Worm (Caenorhabditis elegans) whole organism, L4 larva: Measurements from ENCODE around the gene C27D8.4.

ENCODE experiments used
- F26F4.8 ChIP-seq: fragments of 200-800 bp; sonication (Bioruptor generic); conservative IDR thresholded peaks from 2 replicates; pipeline ENCODE4 v1.3.6; 2022; ENCODE audit warnings: missing genetic modification characterization, missing compliant biosample characterization
- F44E2.7 ChIP-seq: fragments of 200-800 bp; sonication (Bioruptor generic); IDR thresholded peaks from 2 replicates; pipeline ENCODE4 v2.1.2; 2022; ENCODE audit warnings: missing genetic modification characterization, missing compliant biosample characterization
- Y48G9A.11 ChIP-seq: fragments of 200-800 bp; sonication (Bioruptor generic); IDR thresholded peaks from 2 replicates; pipeline ENCODE4 v1.3.6; 2022; ENCODE audit warnings: missing genetic modification reagents, missing genetic modification characterization, missing compliant biosample characterization
- Y5F2A.4 ChIP-seq: fragments of 200-800 bp; sonication (Bioruptor generic); optimal IDR thresholded peaks from 2 replicates; lab custom pipeline; 2018; ENCODE audit warnings: mild to moderate bottlenecking, missing genetic modification characterization, missing compliant biosample characterization
- aha-1 ChIP-seq: fragments of 150-350 bp; peaks from one replicate; lab custom pipeline; 2014; ENCODE audit warnings: missing biosample characterization, missing genetic modification characterization
- aly-2 ChIP-seq: sonication (generic microtip); optimal IDR thresholded peaks from 2 replicates; lab custom pipeline; 2018; ENCODE audit warnings: missing biosample characterization, missing genetic modification characterization
- cey-2 ChIP-seq: sonication (generic microtip); optimal IDR thresholded peaks from 3 replicates; lab custom pipeline; 2017; ENCODE audit warnings: missing genetic modification characterization, mild to moderate bottlenecking, missing compliant biosample characterization, antibody characterized with exemption, borderline replicate concordance; ENCODE audit not compliant: insufficient read depth
- daf-19 ChIP-seq: fragments of 200-800 bp; sonication (Bioruptor generic); conservative IDR thresholded peaks from 2 replicates; pipeline ENCODE4 v1.3.6; 2022; ENCODE audit warnings: missing genetic modification characterization, missing compliant biosample characterization
- dmd-6 ChIP-seq: fragments of 200-800 bp; sonication (Bioruptor generic); IDR thresholded peaks from 2 replicates; pipeline ENCODE4 v1.3.6; 2022; ENCODE audit warnings: missing genetic modification reagents, missing genetic modification characterization, missing compliant biosample characterization
- dmd-8 ChIP-seq: fragments of 200-800 bp; sonication (Bioruptor generic); IDR thresholded peaks from 2 replicates; pipeline ENCODE4 v1.3.6; 2022; ENCODE audit warnings: missing genetic modification characterization, missing compliant biosample characterization
- dmd-9 ChIP-seq: fragments of 200-800 bp; sonication (Bioruptor generic); IDR thresholded peaks from 2 replicates; pipeline ENCODE4 v1.3.6; 2022; ENCODE audit warnings: missing genetic modification reagents, missing genetic modification characterization, missing compliant biosample characterization
- egl-43 ChIP-seq: fragments of 200-800 bp; sonication (Bioruptor generic); IDR thresholded peaks from 2 replicates; pipeline ENCODE4 v1.3.6; 2022; ENCODE audit warnings: missing genetic modification reagents, missing genetic modification characterization, missing compliant biosample characterization
- fkh-10 ChIP-seq: fragments of 150-350 bp; optimal IDR thresholded peaks from 2 replicates; lab custom pipeline; 2014; ENCODE audit warnings: missing biosample characterization, missing genetic modification reagents, missing genetic modification characterization
- gei-8 ChIP-seq: fragments of 200-800 bp; sonication (Bioruptor generic); optimal IDR thresholded peaks from 2 replicates; lab custom pipeline; 2018; ENCODE audit warnings: mild to moderate bottlenecking, missing genetic modification characterization, missing compliant biosample characterization
- hlh-11 ChIP-seq: fragments of 200-800 bp; sonication (Bioruptor generic); optimal IDR thresholded peaks from 2 replicates; lab custom pipeline; 2018; ENCODE audit warnings: mild to moderate bottlenecking, missing genetic modification characterization, missing compliant biosample characterization
- hlh-30 ChIP-seq: sonication (generic microtip); optimal IDR thresholded peaks from 2 replicates; lab custom pipeline; 2017; ENCODE audit warnings: antibody characterized with exemption, mild to moderate bottlenecking, missing genetic modification characterization, missing compliant biosample characterization; ENCODE audit not compliant: insufficient read depth
- lim-7 ChIP-seq: fragments of 200-800 bp; sonication (Bioruptor generic); IDR thresholded peaks from 2 replicates; pipeline ENCODE4 v1.3.6; 2022; ENCODE audit warnings: missing genetic modification characterization, missing compliant biosample characterization
- lin-13 ChIP-seq: fragments of 150-350 bp; optimal IDR thresholded peaks from 2 replicates; lab custom pipeline; 2014; ENCODE audit warnings: missing biosample characterization, missing genetic modification reagents, missing genetic modification characterization
- lin-29 ChIP-seq: fragments of 200-800 bp; sonication (Bioruptor generic); IDR thresholded peaks from 2 replicates; pipeline ENCODE4 v1.3.6; 2022; ENCODE audit warnings: missing genetic modification reagents, missing genetic modification characterization, missing compliant biosample characterization
- madf-5 ChIP-seq, 2 experiments: fragments of 200-800 bp; sonication (Bioruptor generic); IDR thresholded peaks; 2 replicates each; pipeline ENCODE4 v1.3.6; 2022; ENCODE audit warnings: missing compliant biosample characterization in 2 of 2, missing genetic modification characterization in 2 of 2
- madf-9 ChIP-seq: fragments of 200-800 bp; sonication (Bioruptor generic); conservative IDR thresholded peaks from 2 replicates; pipeline ENCODE4 v1.3.6; 2022; ENCODE audit warnings: missing genetic modification reagents, missing genetic modification characterization, missing compliant biosample characterization
- mxl-2 ChIP-seq: fragments of 200-800 bp; sonication (Bioruptor generic); conservative IDR thresholded peaks from 2 replicates; pipeline ENCODE4 v1.3.6; 2022; ENCODE audit warnings: missing genetic modification reagents, missing genetic modification characterization, missing compliant biosample characterization
- nhr-10 ChIP-seq: fragments of 150-350 bp; optimal IDR thresholded peaks from 2 replicates; lab custom pipeline; 2014; ENCODE audit warnings: missing biosample characterization, missing genetic modification characterization
- nhr-111 ChIP-seq: fragments of 200-800 bp; sonication (Bioruptor generic); optimal IDR thresholded peaks from 2 replicates; lab custom pipeline; 2018; ENCODE audit warnings: mild to moderate bottlenecking, missing genetic modification characterization, missing compliant biosample characterization
- nhr-42 ChIP-seq: fragments of 200-800 bp; sonication (Bioruptor generic); IDR thresholded peaks from 2 replicates; pipeline ENCODE4 v1.3.6; 2022; ENCODE audit warnings: missing genetic modification characterization, missing compliant biosample characterization
- nhr-48 ChIP-seq: sonication (generic microtip); optimal IDR thresholded peaks from 2 replicates; lab custom pipeline; 2016; ENCODE audit warnings: mild to moderate bottlenecking, missing genetic modification characterization, missing compliant biosample characterization
- pha-4 ChIP-seq, 2 experiments: fragments of 150-350 bp in 1 of 2; fragments of 200-800 bp in 1 of 2; sonication (Bioruptor generic) in 1 of 2; IDR thresholded peaks in 1 of 2; optimal IDR thresholded peaks in 1 of 2; 2 replicates each; pipeline versions ENCODE4 v1.3.6 to Lab custom; 2014 to 2022; ENCODE audit warnings: missing genetic modification characterization in 2 of 2, missing genetic modification reagents in 2 of 2, missing biosample characterization in 1 of 2, missing compliant biosample characterization in 1 of 2
- pqm-1 ChIP-seq: sonication (generic microtip); optimal IDR thresholded peaks from 2 replicates; lab custom pipeline; 2017; ENCODE audit warnings: missing biosample characterization, missing genetic modification characterization
- rbr-2 ChIP-seq: sonication (generic microtip); optimal IDR thresholded peaks from 2 replicates; lab custom pipeline; 2016; ENCODE audit warnings: missing genotype, missing genetic modification characterization, missing compliant biosample characterization
- sdz-12 ChIP-seq: fragments of 200-800 bp; sonication (Bioruptor generic); optimal IDR thresholded peaks from 2 replicates; lab custom pipeline; 2018; ENCODE audit warnings: mild to moderate bottlenecking, missing genetic modification characterization, missing compliant biosample characterization
- set-16 ChIP-seq: fragments of 200-800 bp; sonication (Bioruptor generic); IDR thresholded peaks from 2 replicates; pipeline ENCODE4 v1.3.6; 2022; ENCODE audit warnings: missing genetic modification reagents, missing genetic modification characterization, missing compliant biosample characterization
- spr-1 ChIP-seq: sonication (generic microtip); optimal IDR thresholded peaks from 2 replicates; lab custom pipeline; 2016; ENCODE audit warnings: mild to moderate bottlenecking, missing genetic modification characterization, missing compliant biosample characterization
- tra-1 ChIP-seq: fragments of 200-800 bp; sonication (Bioruptor generic); IDR thresholded peaks from 2 replicates; pipeline ENCODE4 v1.3.6; 2022; ENCODE audit warnings: missing genetic modification reagents, missing genetic modification characterization, missing compliant biosample characterization
- unc-62 ChIP-seq, 3 experiments: fragments of 150-350 bp in 1 of 3; sonication (generic microtip); optimal IDR thresholded peaks in 2 of 3; peaks in 1 of 3; 1 replicate in 1 of 3; 2 replicates in 2 of 3; lab custom pipeline; 2014 to 2017; ENCODE audit warnings: missing biosample characterization in 3 of 3, missing genetic modification characterization in 3 of 3, missing genetic modification reagents in 3 of 3, missing genotype in 1 of 3
- zfp-3 ChIP-seq: fragments of 200-800 bp; sonication (Bioruptor generic); conservative IDR thresholded peaks from 2 replicates; pipeline ENCODE4 v1.3.6; 2022; ENCODE audit warnings: missing genetic modification reagents, missing genetic modification characterization, missing compliant biosample characterization

The C27D8.4 gene

ce11 chrIV:12728162-12728561 lies 24.3 kb downstream of the C27D8.4 start:
- TF ChIP-seq pqm-1 (peak; percentile 52), hlh-11 (tag; lab: Kevin White, UChicago) (peak; percentile 16), zfp-3 (GFP tag; lab: Robert Waterston, UW) (no peak), aha-1 (tag; lab: Kevin White, UChicago) (peak; percentile 37), gei-8 (no peak), fkh-10 (no peak), dmd-6 (peak; percentile 39; the same call in 1 of the 2 replicates), lin-13 (no peak), dmd-9 (GFP tag; lab: Robert Waterston, UW) (no peak), egl-43 (GFP tag; lab: Robert Waterston, UW) (no peak)
- TF ChIP-seq, all 104 proteins: peak for 4

- TF ChIP-seq egl-43 (GFP tag; lab: Robert Waterston, UW) (0 out of 2 replicates have a peak, but pooled peaks have one; percentile 21), madf-5 (GFP tag; IDR thresholded peaks at IDR 0.05; lab: Robert Waterston, UW) (0 out of 4 replicates have a peak, but pooled peaks of 1 of the 2 experiments have one; percentile 14), lim-7 (GFP tag; lab: Robert Waterston, UW) (peak; percentile 47; the same call in 1 of the 2 replicates), Y48G9A.11 (GFP tag; lab: Robert Waterston, UW) (0 out of 2 replicates have a peak, but pooled peaks have one; percentile 30), F26F4.8 (0 out of 2 replicates have a peak, but pooled peaks have one; percentile 28)
Measured at ce11 chrIV:12730624-12731023, 26.7 kb downstream of the C27D8.4 start.

- peak; percentile 13; the same call in 1 of the 2 replicates for TF ChIP-seq F44E2.7 (GFP tag; lab: Robert Waterston, UW)
- 0 out of 2 replicates have a peak, but pooled peaks have one; percentile 57 for TF ChIP-seq dmd-8 (GFP tag; lab: Robert Waterston, UW)
- peak; percentile 21; the same call in 1 of the 2 replicates for TF ChIP-seq tra-1 (GFP tag; lab: Robert Waterston, UW)
- peak in 1 of 2 experiments; percentile 55; a peak in 1 of 4 replicates for TF ChIP-seq madf-5 (GFP tag; IDR thresholded peaks at IDR 0.05; lab: Robert Waterston, UW)
Measured at ce11 chrIV:12731503-12731902, 27.6 kb downstream of the C27D8.4 start.

ce11 chrIV:12741438-12741837 lies 37.5 kb downstream of the C27D8.4 start, which contains the start of gene T23F6.5:
TSS of gene T23F6.5 (minus strand) at chrIV:12741538.
- TF ChIP-seq sdz-12, result no peak
- peak in 1 of 2 experiments; percentile 24 for TF ChIP-seq unc-62 (GFP tag; optimal IDR thresholded peaks at IDR 0.05 in 1 of 2; lab: Kevin White, UChicago)
- no peak for TF ChIP-seq unc-62 (tag; optimal IDR thresholded peaks at IDR 0.05; lab: Kevin White, UChicago)
- TF ChIP-seq, all 104 proteins: peak for 1

ce11 chrIV:12743680-12744079 lies 39.8 kb downstream of the C27D8.4 start:
- TF ChIP-seq nhr-111 (GFP tag; lab: Kevin White, UChicago) (no peak), Y5F2A.4 (no peak), set-16 (GFP tag; lab: Robert Waterston, UW) (peak; percentile 90), nhr-42 (0 out of 2 replicates have a peak, but pooled peaks have one; percentile 33), rbr-2 (tag; lab: Kevin White, UChicago) (no peak), nhr-48 (tag; lab: Kevin White, UChicago) (no peak), daf-19 (GFP tag; lab: Robert Waterston, UW) (no peak), spr-1 (tag; lab: Kevin White, UChicago) (no peak), lin-29 (GFP tag; lab: Robert Waterston, UW) (no peak), nhr-10 (tag; lab: Kevin White, UChicago) (no peak), aly-2 (tag; lab: Kevin White, UChicago) (no peak), hlh-30 (tag; lab: Kevin White, UChicago) (no peak), cey-2 (tag; lab: Kevin White, UChicago) (no peak), pha-4 (GFP tag; IDR thresholded peaks at IDR 0.05; lab: Robert Waterston, UW) (no peak), pha-4 (tag; optimal IDR thresholded peaks at IDR 0.05; lab: Kevin White, UChicago) (no peak), madf-9 (GFP tag; lab: Robert Waterston, UW) (0 out of 2 replicates have a peak, but pooled peaks have one; percentile 11), pqm-1 (no peak), egl-43 (GFP tag; lab: Robert Waterston, UW) (0 out of 2 replicates have a peak, but pooled peaks have one; percentile 38), mxl-2 (GFP tag; lab: Robert Waterston, UW) (no peak)
